Worm (Caenorhabditis elegans) whole organism, L2 larva: ENCODE data around the gene T04A8.7.

Experiments used
- C34F6.9 ChIP-seq: fragments of 150-350 bp; optimal IDR thresholded peaks from 2 replicates; lab custom pipeline; 2014; ENCODE audit warnings: missing biosample characterization, missing genetic modification characterization
- F13H6.1 ChIP-seq: sonication (generic microtip); optimal IDR thresholded peaks from 2 replicates; lab custom pipeline; 2016; ENCODE audit warnings: missing genetic modification characterization, missing compliant biosample characterization
- R02D3.7 ChIP-seq: fragments of 150-350 bp; optimal IDR thresholded peaks from 2 replicates; lab custom pipeline; 2014; ENCODE audit warnings: missing biosample characterization, missing genetic modification characterization
- Y55F3AM.14 ChIP-seq: fragments of 200-800 bp; sonication (Bioruptor generic); optimal IDR thresholded peaks from 2 replicates; lab custom pipeline; 2018; ENCODE audit warnings: mild to moderate bottlenecking, missing genetic modification characterization, missing compliant biosample characterization
- ZK546.5 ChIP-seq: sonication (generic microtip); optimal IDR thresholded peaks from 2 replicates; lab custom pipeline; 2017; ENCODE audit warnings: missing biosample characterization, missing genetic modification characterization
- alr-1 ChIP-seq: fragments of 150-350 bp; optimal IDR thresholded peaks from 2 replicates; lab custom pipeline; 2014; ENCODE audit warnings: missing biosample characterization, missing genetic modification characterization
- ama-1 ChIP-seq: fragments of 150-350 bp; optimal IDR thresholded peaks from 2 replicates; lab custom pipeline; 2018; ENCODE audit warnings: inconsistent platforms
- ceh-16 ChIP-seq: fragments of 150-350 bp; optimal IDR thresholded peaks from 2 replicates; lab custom pipeline; 2014; ENCODE audit warnings: missing biosample characterization, missing genetic modification characterization
- ceh-82 ChIP-seq: fragments of 150-350 bp; optimal IDR thresholded peaks from 2 replicates; lab custom pipeline; 2014; ENCODE audit warnings: missing biosample characterization, missing genetic modification characterization
- crh-2 ChIP-seq: sonication (generic microtip); optimal IDR thresholded peaks from 2 replicates; lab custom pipeline; 2017; ENCODE audit warnings: missing biosample characterization, missing genetic modification characterization
- egl-27 ChIP-seq: sonication (generic microtip); optimal IDR thresholded peaks from 3 replicates; lab custom pipeline; 2017; ENCODE audit warnings: missing biosample characterization, missing genetic modification reagents, missing genetic modification characterization
- elt-1 ChIP-seq: fragments of 150-350 bp; optimal IDR thresholded peaks from 2 replicates; lab custom pipeline; 2014; ENCODE audit warnings: missing biosample characterization, missing genetic modification characterization
- elt-3 ChIP-seq: sonication (generic microtip); optimal IDR thresholded peaks from 2 replicates; lab custom pipeline; 2017; ENCODE audit warnings: missing biosample characterization, missing genetic modification characterization
- fos-1 ChIP-seq: fragments of 150-350 bp; optimal IDR thresholded peaks from 2 replicates; lab custom pipeline; 2014; ENCODE audit warnings: missing biosample characterization, missing genetic modification characterization
- gmeb-1 ChIP-seq: fragments of 150-350 bp; optimal IDR thresholded peaks from 2 replicates; lab custom pipeline; 2014; ENCODE audit warnings: missing biosample characterization, missing genetic modification characterization
- lin-11 ChIP-seq: fragments of 150-350 bp; sonication (generic microtip); optimal IDR thresholded peaks from 2 replicates; lab custom pipeline; 2014; ENCODE audit warnings: missing biosample characterization, missing genetic modification characterization, inconsistent platforms, mixed read lengths
- lin-13 ChIP-seq: fragments of 150-350 bp; optimal IDR thresholded peaks from 2 replicates; lab custom pipeline; 2014; ENCODE audit warnings: missing biosample characterization, missing genetic modification reagents, missing genetic modification characterization
- lin-39 ChIP-seq: fragments of 150-350 bp; optimal IDR thresholded peaks from 2 replicates; lab custom pipeline; 2014; ENCODE audit warnings: missing biosample characterization, missing genetic modification reagents, missing genetic modification characterization
- lsy-2 ChIP-seq, 2 experiments: fragments of 150-350 bp in 1 of 2; sonication (generic microtip) in 1 of 2; optimal IDR thresholded peaks; 2 replicates each; lab custom pipeline; 2014 to 2017; ENCODE audit warnings: missing biosample characterization in 2 of 2, missing genetic modification characterization in 2 of 2
- mdl-1 ChIP-seq, 2 experiments: fragments of 150-350 bp in 1 of 2; sonication (generic microtip) in 1 of 2; optimal IDR thresholded peaks; 2 replicates each; lab custom pipeline; 2017; ENCODE audit warnings: missing biosample characterization in 2 of 2, missing genetic modification characterization in 2 of 2
- nhr-10 ChIP-seq: sonication (generic microtip); optimal IDR thresholded peaks from 2 replicates; lab custom pipeline; 2017; ENCODE audit warnings: missing biosample characterization, missing genetic modification characterization
- nhr-11 ChIP-seq: fragments of 150-350 bp; optimal IDR thresholded peaks from 2 replicates; lab custom pipeline; 2014; ENCODE audit warnings: missing biosample characterization, missing genetic modification characterization
- nhr-12 ChIP-seq: fragments of 150-350 bp; optimal IDR thresholded peaks from 2 replicates; lab custom pipeline; 2014; ENCODE audit warnings: missing biosample characterization, missing genetic modification characterization
- nhr-129 ChIP-seq: fragments of 150-350 bp; optimal IDR thresholded peaks from 2 replicates; lab custom pipeline; 2014; ENCODE audit warnings: missing biosample characterization, missing genetic modification characterization
- nhr-21 ChIP-seq: fragments of 150-350 bp; optimal IDR thresholded peaks from 2 replicates; lab custom pipeline; 2014; ENCODE audit warnings: missing biosample characterization, missing genetic modification characterization
- nhr-23 ChIP-seq: fragments of 150-350 bp; optimal IDR thresholded peaks from 2 replicates; lab custom pipeline; 2014; ENCODE audit warnings: missing biosample characterization, missing genetic modification reagents, missing genetic modification characterization
- nhr-237 ChIP-seq: fragments of 150-350 bp; optimal IDR thresholded peaks from 2 replicates; lab custom pipeline; 2014; ENCODE audit warnings: missing biosample characterization, missing genetic modification characterization
- nhr-25 ChIP-seq: fragments of 150-350 bp; sonication (generic microtip); optimal IDR thresholded peaks from 3 replicates; lab custom pipeline; 2014; ENCODE audit warnings: missing biosample characterization, missing genetic modification characterization
- nhr-6 ChIP-seq: fragments of 150-350 bp; optimal IDR thresholded peaks from 2 replicates; lab custom pipeline; 2014; ENCODE audit warnings: missing biosample characterization, missing genetic modification characterization
- nhr-77 ChIP-seq: fragments of 150-350 bp; optimal IDR thresholded peaks from 2 replicates; lab custom pipeline; 2014; ENCODE audit warnings: missing biosample characterization, missing genetic modification characterization
- sem-4 ChIP-seq: fragments of 150-350 bp; optimal IDR thresholded peaks from 2 replicates; lab custom pipeline; 2014; ENCODE audit warnings: missing biosample characterization, missing genetic modification reagents, missing genetic modification characterization
- skn-1 ChIP-seq: sonication (generic microtip); optimal IDR thresholded peaks from 2 replicates; lab custom pipeline; 2017; ENCODE audit warnings: missing biosample characterization, missing genetic modification characterization
- sma-3 ChIP-seq: sonication (generic microtip); optimal IDR thresholded peaks from 2 replicates; lab custom pipeline; 2016; ENCODE audit warnings: missing genetic modification reagents, missing genetic modification characterization, missing compliant biosample characterization
- sma-9 ChIP-seq, 2 experiments: fragments of 150-350 bp in 1 of 2; sonication (generic microtip) in 1 of 2; optimal IDR thresholded peaks; 2 replicates each; lab custom pipeline; 2014 to 2016; ENCODE audit warnings: missing genetic modification characterization in 2 of 2, mild to moderate bottlenecking in 1 of 2, missing biosample characterization in 1 of 2, missing compliant biosample characterization in 1 of 2, missing genetic modification reagents in 1 of 2, moderate library complexity in 1 of 2
- snpc-4 ChIP-seq: fragments of 150-350 bp; optimal IDR thresholded peaks from 2 replicates; lab custom pipeline; 2014; ENCODE audit warnings: missing biosample characterization, missing genetic modification characterization
- unc-39 ChIP-seq: fragments of 150-350 bp; optimal IDR thresholded peaks from 2 replicates; lab custom pipeline; 2014; ENCODE audit warnings: missing biosample characterization, missing genetic modification characterization
- unc-55 ChIP-seq: fragments of 150-350 bp; sonication (generic microtip); optimal IDR thresholded peaks from 3 replicates; lab custom pipeline; 2014; ENCODE audit warnings: missing biosample characterization, missing genetic modification reagents, missing genetic modification characterization
- unc-62 ChIP-seq: fragments of 150-350 bp; optimal IDR thresholded peaks from 2 replicates; lab custom pipeline; 2014; ENCODE audit warnings: missing biosample characterization, missing genetic modification reagents, missing genetic modification characterization
- zag-1 ChIP-seq: fragments of 150-350 bp; optimal IDR thresholded peaks from 2 replicates; lab custom pipeline; 2014; ENCODE audit warnings: missing biosample characterization, missing genetic modification characterization
- ztf-1 ChIP-seq: fragments of 200-800 bp; sonication (Bioruptor generic); conservative IDR thresholded peaks from 2 replicates; pipeline ENCODE4 v1.3.6; 2022; ENCODE audit warnings: missing genetic modification characterization, missing compliant biosample characterization
- ztf-11 ChIP-seq: sonication (generic microtip); optimal IDR thresholded peaks from 2 replicates; lab custom pipeline; 2017; ENCODE audit warnings: missing biosample characterization, missing genetic modification characterization
- ztf-4 ChIP-seq: fragments of 150-350 bp; optimal IDR thresholded peaks from 2 replicates; lab custom pipeline; 2014; ENCODE audit warnings: missing biosample characterization, missing genetic modification characterization

The T04A8.7 gene

ce11 chrIII:4706678-4707077 is 11.5 kb downstream of the T04A8.7 start, which contains the start of gene T04A8.13:
TSS of gene T04A8.13 (plus strand) at chrIII:4706978.
- no peak for TF ChIP-seq ceh-16 (tag; lab: Kevin White, UChicago)
- no peak for TF ChIP-seq nhr-25 (tag; lab: Kevin White, UChicago)
- TF ChIP-seq elt-3 (tag; lab: Kevin White, UChicago): no peak
- TF ChIP-seq nhr-10: no peak
- no peak for TF ChIP-seq egl-27 (tag; lab: Kevin White, UChicago)
- TF ChIP-seq unc-39 (tag; lab: Kevin White, UChicago): no peak
- TF ChIP-seq ama-1 (lab: Kevin White, UChicago): no peak
- TF ChIP-seq mdl-1 (tag; optimal IDR thresholded peaks at IDR 0.05; lab: Kevin White, UChicago): no peak
- no peak for TF ChIP-seq ceh-82 (tag; lab: Kevin White, UChicago)
- TF ChIP-seq nhr-11: no peak
- TF ChIP-seq sma-3: no peak
- no peak for TF ChIP-seq ZK546.5 (tag; lab: Kevin White, UChicago)
- TF ChIP-seq skn-1 (tag; lab: Kevin White, UChicago): no peak
- no peak for TF ChIP-seq crh-2 (tag; lab: Kevin White, UChicago)
- no peak for TF ChIP-seq F13H6.1 (tag; lab: Kevin White, UChicago)
- TF ChIP-seq lin-13 (GFP tag; lab: Kevin White, UChicago): no peak
- no peak for TF ChIP-seq unc-55
- TF ChIP-seq nhr-77 (tag; lab: Kevin White, UChicago): no peak
- TF ChIP-seq snpc-4 (tag; lab: Kevin White, UChicago): no peak
- TF ChIP-seq unc-62 (GFP tag; lab: Kevin White, UChicago): no peak
- TF ChIP-seq, all 48 proteins: peak for 0

ce11 chrIII:4708909-4709308 is 13.8 kb downstream of the T04A8.7 start, which contains the start of gene T04A8.18:
TSS of gene T04A8.18 (plus strand) at chrIII:4709209.
- TF ChIP-seq ztf-11 (tag; lab: Kevin White, UChicago) (no peak), zag-1 (tag; lab: Kevin White, UChicago) (no peak), unc-55 (peak; percentile 4), sma-9 (GFP tag; optimal IDR thresholded peaks at IDR 0.05; lab: Kevin White, UChicago) (no peak), sma-9 (tag; optimal IDR thresholded peaks at IDR 0.05; lab: Kevin White, UChicago) (no peak), gmeb-1 (no peak)

- TF ChIP-seq nhr-25 (tag; lab: Kevin White, UChicago): no peak
- no peak for TF ChIP-seq R02D3.7 (tag; lab: Kevin White, UChicago)
- no peak for TF ChIP-seq egl-27 (tag; lab: Kevin White, UChicago)
- no peak for TF ChIP-seq lsy-2 (tag; optimal IDR thresholded peaks at IDR 0.05; lab: Kevin White, UChicago)
- no peak for TF ChIP-seq Y55F3AM.14 (GFP tag; lab: Kevin White, UChicago)
- TF ChIP-seq gmeb-1: no peak
- TF ChIP-seq elt-1 (tag; lab: Kevin White, UChicago): no peak
- TF ChIP-seq lin-39 (tag; lab: Kevin White, UChicago): no peak
- TF ChIP-seq nhr-77 (tag; lab: Kevin White, UChicago): no peak
- no peak for TF ChIP-seq skn-1 (tag; lab: Kevin White, UChicago)
- TF ChIP-seq sma-9 (GFP tag; optimal IDR thresholded peaks at IDR 0.05; lab: Kevin White, UChicago): no peak
- no peak for TF ChIP-seq sma-9 (tag; optimal IDR thresholded peaks at IDR 0.05; lab: Kevin White, UChicago)
- TF ChIP-seq nhr-129: no peak
These were observed 19.9 kb downstream of the T04A8.7 start, which contains the start of gene him-18 for ce11 chrIII:4715088-4715487. TSS of gene him-18 (minus strand) at chrIII:4715188.

ce11 chrIII:4720620-4721227 is 25.6 kb downstream of the T04A8.7 start, which contains the start of gene emb-5:
TSS of gene emb-5 (minus strand) at chrIII:4720670.
- TF ChIP-seq zag-1 (tag; lab: Kevin White, UChicago): no peak
- peak; percentile 45 for TF ChIP-seq sma-3
- no peak for TF ChIP-seq ZK546.5 (tag; lab: Kevin White, UChicago)
- TF ChIP-seq lin-11: peak; percentile 32
- no peak for TF ChIP-seq nhr-6
- no peak for TF ChIP-seq lin-39 (tag; lab: Kevin White, UChicago)
- peak; percentile 6 for TF ChIP-seq nhr-21 (tag; lab: Kevin White, UChicago)
- no peak for TF ChIP-seq nhr-11
- no peak for TF ChIP-seq ama-1 (lab: Kevin White, UChicago)
- peak; percentile 56 to 81 for TF ChIP-seq lsy-2 (tag; optimal IDR thresholded peaks at IDR 0.05; lab: Kevin White, UChicago)
- TF ChIP-seq unc-62 (GFP tag; lab: Kevin White, UChicago): no peak
- no peak for TF ChIP-seq ztf-1
- no peak for TF ChIP-seq nhr-10
- TF ChIP-seq nhr-77 (tag; lab: Kevin White, UChicago): no peak
- TF ChIP-seq fos-1 (tag; lab: Kevin White, UChicago): peak; percentile 1
- no peak for TF ChIP-seq alr-1 (tag; lab: Kevin White, UChicago)
- no peak for TF ChIP-seq sem-4 (tag; lab: Kevin White, UChicago)
- no peak for TF ChIP-seq snpc-4 (tag; lab: Kevin White, UChicago)
- TF ChIP-seq unc-39 (tag; lab: Kevin White, UChicago): no peak
- TF ChIP-seq skn-1 (tag; lab: Kevin White, UChicago): no peak
- no peak for TF ChIP-seq ztf-11 (tag; lab: Kevin White, UChicago)
- TF ChIP-seq nhr-237 (tag; lab: Kevin White, UChicago): no peak
- TF ChIP-seq lin-13 (GFP tag; lab: Kevin White, UChicago): no peak
- peak; percentile 95 for TF ChIP-seq gmeb-1
- no peak for TF ChIP-seq nhr-23 (tag; lab: Kevin White, UChicago)
- TF ChIP-seq sma-9 (GFP tag; optimal IDR thresholded peaks at IDR 0.05; lab: Kevin White, UChicago): peak; percentile 69
- no peak for TF ChIP-seq sma-9 (tag; optimal IDR thresholded peaks at IDR 0.05; lab: Kevin White, UChicago)
- TF ChIP-seq egl-27 (tag; lab: Kevin White, UChicago): peak; percentile 9
- TF ChIP-seq ztf-4 (tag; lab: Kevin White, UChicago): no peak
- peak; percentile 65 for TF ChIP-seq crh-2 (tag; lab: Kevin White, UChicago)
- no peak for TF ChIP-seq elt-1 (tag; lab: Kevin White, UChicago)
- peak; percentile 62 for TF ChIP-seq C34F6.9 (tag; lab: Kevin White, UChicago)
- TF ChIP-seq F13H6.1 (tag; lab: Kevin White, UChicago): no peak
- no peak for TF ChIP-seq nhr-12 (tag; lab: Kevin White, UChicago)
